Fruit fly (Drosophila melanogaster): Measurements from ENCODE around the gene Pp1alpha-96A.

DNA sequence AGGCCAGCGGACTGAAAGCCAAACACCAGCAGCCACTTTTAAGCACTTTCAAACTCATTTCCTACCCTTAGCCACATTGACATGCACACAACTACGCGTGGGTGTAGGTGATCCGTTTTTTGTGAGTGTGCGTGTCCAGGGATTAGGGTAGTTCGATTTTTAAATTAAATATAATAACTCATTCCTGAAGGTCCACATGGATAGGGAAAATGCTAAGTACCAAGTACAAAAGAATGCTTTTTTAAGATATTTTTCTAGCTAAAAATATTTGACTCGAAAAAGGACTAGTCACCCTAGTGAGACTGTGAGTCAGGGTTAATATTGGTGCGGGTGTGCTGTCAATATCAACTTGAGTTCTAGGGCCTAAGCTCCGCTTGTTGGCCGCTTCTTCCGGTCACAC is 43.3 kb upstream of the Pp1alpha-96A start:
- TF ChIP-seq CG8478 (optimal IDR thresholded peaks at IDR 0.05), result no peak
- TF ChIP-seq CTCF (optimal IDR thresholded peaks at IDR 0.05), result no peak

All from S2 (cell line).